Fruit fly (Drosophila melanogaster): ENCODE results near the gene CG9743.

- TF ChIP-seq dsf (GFP tag; optimal IDR thresholded peaks at IDR 0.05; ENCODE audit: borderline replicate concordance): no peak
- TF ChIP-seq ey (GFP tag; optimal IDR thresholded peaks at IDR 0.05): no peak
Measured at dm6 chr3R:30179934-30180333, 22.9 kb downstream of the CG9743 start, which contains the start of gene Bet5.

All from whole organism, wandering third instar larva.